Worm (Caenorhabditis elegans) whole organism, L4 larva: ENCODE results near the gene msp-76.

Source experiments
- F37D6.2 ChIP-seq: sonication (generic microtip); optimal IDR thresholded peaks from 2 replicates; lab custom pipeline; 2016; ENCODE audit warnings: mild to moderate bottlenecking, missing genetic modification characterization, missing compliant biosample characterization
- F49E8.2 ChIP-seq: sonication (generic microtip); optimal IDR thresholded peaks from 2 replicates; lab custom pipeline; 2016; ENCODE audit warnings: missing compliant biosample characterization, mild to moderate bottlenecking, missing genetic modification characterization, borderline replicate concordance
- R02D3.7 ChIP-seq: fragments of 150-350 bp; sonication (generic microtip); optimal IDR thresholded peaks from 3 replicates; lab custom pipeline; 2014; ENCODE audit warnings: missing biosample characterization, missing genetic modification characterization
- T20F7.1 ChIP-seq: fragments of 200-800 bp; sonication (Bioruptor generic); optimal IDR thresholded peaks from 2 replicates; lab custom pipeline; 2018; ENCODE audit warnings: mild to moderate bottlenecking, missing genetic modification characterization, missing compliant biosample characterization
- T26A8.4 ChIP-seq: fragments of 200-800 bp; sonication (Bioruptor generic); IDR thresholded peaks from 2 replicates; pipeline ENCODE4 v1.3.6; 2022; ENCODE audit warnings: missing genetic modification characterization, missing compliant biosample characterization
- Y5F2A.4 ChIP-seq: fragments of 200-800 bp; sonication (Bioruptor generic); optimal IDR thresholded peaks from 2 replicates; lab custom pipeline; 2018; ENCODE audit warnings: mild to moderate bottlenecking, missing genetic modification characterization, missing compliant biosample characterization
- Y75B8A.6 ChIP-seq: fragments of 200-800 bp; sonication (Bioruptor generic); IDR thresholded peaks from 2 replicates; pipeline ENCODE4 v1.3.6; 2022; ENCODE audit warnings: missing genetic modification reagents, missing genetic modification characterization, missing compliant biosample characterization
- ZK546.5 ChIP-seq, 2 experiments: sonication (generic microtip); optimal IDR thresholded peaks; 2 replicates each; lab custom pipeline; 2017; ENCODE audit warnings: missing biosample characterization in 2 of 2, missing genetic modification characterization in 2 of 2
- aha-1 ChIP-seq: fragments of 150-350 bp; peaks from one replicate; lab custom pipeline; 2014; ENCODE audit warnings: missing biosample characterization, missing genetic modification characterization
- arid-1 ChIP-seq: fragments of 200-800 bp; sonication (Bioruptor generic); conservative IDR thresholded peaks from 2 replicates; pipeline ENCODE4 v1.3.6; 2022; ENCODE audit warnings: missing genetic modification reagents, missing genetic modification characterization, missing compliant biosample characterization
- ceh-32 ChIP-seq: sonication (generic microtip); optimal IDR thresholded peaks from 2 replicates; lab custom pipeline; 2016; ENCODE audit warnings: mild to moderate bottlenecking, missing genetic modification characterization, missing compliant biosample characterization; ENCODE audit not compliant: poor library complexity
- ceh-44 ChIP-seq: fragments of 200-800 bp; sonication (Bioruptor generic); IDR thresholded peaks from 2 replicates; pipeline ENCODE4 v1.3.6; 2022; ENCODE audit warnings: missing genetic modification reagents, missing genetic modification characterization, missing compliant biosample characterization
- ceh-82 ChIP-seq: sonication (generic microtip); optimal IDR thresholded peaks from 2 replicates; lab custom pipeline; 2017; ENCODE audit warnings: missing biosample characterization, missing genetic modification characterization
- ces-1 ChIP-seq: fragments of 150-350 bp; sonication (generic microtip); optimal IDR thresholded peaks from 4 replicates; lab custom pipeline; 2014; ENCODE audit warnings: missing biosample characterization, missing genetic modification reagents, missing genetic modification characterization
- ctbp-1 ChIP-seq: fragments of 200-800 bp; sonication (Bioruptor generic); IDR thresholded peaks from 2 replicates; pipeline ENCODE4 v1.3.6; 2022; ENCODE audit warnings: missing genetic modification reagents, missing genetic modification characterization, missing compliant biosample characterization
- daf-16 ChIP-seq, 3 experiments: sonication (generic microtip); optimal IDR thresholded peaks; 2 replicates each; lab custom pipeline; 2016 to 2017; ENCODE audit warnings: missing genetic modification characterization in 3 of 3, missing genetic modification reagents in 3 of 3, mild to moderate bottlenecking in 2 of 3, missing compliant biosample characterization in 2 of 3, missing biosample characterization in 1 of 3, moderate library complexity in 1 of 3
- dmd-6 ChIP-seq: fragments of 200-800 bp; sonication (Bioruptor generic); IDR thresholded peaks from 2 replicates; pipeline ENCODE4 v1.3.6; 2022; ENCODE audit warnings: missing genetic modification reagents, missing genetic modification characterization, missing compliant biosample characterization
- dve-1 ChIP-seq: sonication (generic microtip); optimal IDR thresholded peaks from 2 replicates; lab custom pipeline; 2017; ENCODE audit warnings: antibody characterized with exemption, mild to moderate bottlenecking, missing genetic modification characterization, missing compliant biosample characterization; ENCODE audit not compliant: insufficient read depth
- egl-27 ChIP-seq: sonication (generic microtip); optimal IDR thresholded peaks from 3 replicates; lab custom pipeline; 2017; ENCODE audit warnings: missing biosample characterization, missing genetic modification reagents, missing genetic modification characterization
- egl-43 ChIP-seq: fragments of 200-800 bp; sonication (Bioruptor generic); IDR thresholded peaks from 2 replicates; pipeline ENCODE4 v1.3.6; 2022; ENCODE audit warnings: missing genetic modification reagents, missing genetic modification characterization, missing compliant biosample characterization
- fkh-10 ChIP-seq: fragments of 150-350 bp; optimal IDR thresholded peaks from 2 replicates; lab custom pipeline; 2014; ENCODE audit warnings: missing biosample characterization, missing genetic modification reagents, missing genetic modification characterization
- gei-8 ChIP-seq: fragments of 200-800 bp; sonication (Bioruptor generic); optimal IDR thresholded peaks from 2 replicates; lab custom pipeline; 2018; ENCODE audit warnings: mild to moderate bottlenecking, missing genetic modification characterization, missing compliant biosample characterization
- hif-1 ChIP-seq, 2 experiments: sonication (generic microtip); optimal IDR thresholded peaks; 2 replicates each; lab custom pipeline; 2016 to 2017; ENCODE audit warnings: missing compliant biosample characterization in 2 of 2, missing genetic modification characterization in 2 of 2, missing genetic modification reagents in 2 of 2, missing genotype in 2 of 2, mild to moderate bottlenecking in 1 of 2
- hlh-11 ChIP-seq: fragments of 200-800 bp; sonication (Bioruptor generic); optimal IDR thresholded peaks from 2 replicates; lab custom pipeline; 2018; ENCODE audit warnings: mild to moderate bottlenecking, missing genetic modification characterization, missing compliant biosample characterization
- hlh-30 ChIP-seq: sonication (generic microtip); optimal IDR thresholded peaks from 2 replicates; lab custom pipeline; 2017; ENCODE audit warnings: antibody characterized with exemption, mild to moderate bottlenecking, missing genetic modification characterization, missing compliant biosample characterization; ENCODE audit not compliant: insufficient read depth
- jun-1 ChIP-seq: fragments of 150-350 bp; optimal IDR thresholded peaks from 2 replicates; lab custom pipeline; 2014; ENCODE audit warnings: missing biosample characterization, missing genetic modification reagents, missing genetic modification characterization
- lim-7 ChIP-seq: fragments of 200-800 bp; sonication (Bioruptor generic); IDR thresholded peaks from 2 replicates; pipeline ENCODE4 v1.3.6; 2022; ENCODE audit warnings: missing genetic modification characterization, missing compliant biosample characterization
- lin-29 ChIP-seq: fragments of 200-800 bp; sonication (Bioruptor generic); IDR thresholded peaks from 2 replicates; pipeline ENCODE4 v1.3.6; 2022; ENCODE audit warnings: missing genetic modification reagents, missing genetic modification characterization, missing compliant biosample characterization
- lin-38 ChIP-seq: fragments of 200-800 bp; sonication (Bioruptor generic); IDR thresholded peaks from 2 replicates; pipeline ENCODE4 v1.3.6; 2022; ENCODE audit warnings: missing genetic modification reagents, missing genetic modification characterization, missing compliant biosample characterization
- lin-39 ChIP-seq: fragments of 150-350 bp; optimal IDR thresholded peaks from 2 replicates; lab custom pipeline; 2014; ENCODE audit warnings: missing biosample characterization, missing genetic modification reagents, missing genetic modification characterization
- lsy-2 ChIP-seq, 2 experiments: fragments of 150-350 bp in 1 of 2; sonication (generic microtip) in 1 of 2; optimal IDR thresholded peaks; 2 replicates each; lab custom pipeline; 2014 to 2017; ENCODE audit warnings: missing biosample characterization in 2 of 2, missing genetic modification characterization in 2 of 2
- madf-9 ChIP-seq: fragments of 200-800 bp; sonication (Bioruptor generic); conservative IDR thresholded peaks from 2 replicates; pipeline ENCODE4 v1.3.6; 2022; ENCODE audit warnings: missing genetic modification reagents, missing genetic modification characterization, missing compliant biosample characterization
- mdt-29 ChIP-seq: fragments of 200-800 bp; sonication (Bioruptor generic); IDR thresholded peaks from 2 replicates; pipeline ENCODE4 v1.3.6; 2022; ENCODE audit warnings: missing genetic modification reagents, missing genetic modification characterization, missing compliant biosample characterization
- mes-2 ChIP-seq: sonication (generic microtip); optimal IDR thresholded peaks from 2 replicates; lab custom pipeline; 2016; ENCODE audit warnings: missing genotype, mild to moderate bottlenecking, missing genetic modification characterization, missing compliant biosample characterization; ENCODE audit not compliant: poor library complexity, severe bottlenecking
- mxl-2 ChIP-seq: fragments of 200-800 bp; sonication (Bioruptor generic); conservative IDR thresholded peaks from 2 replicates; pipeline ENCODE4 v1.3.6; 2022; ENCODE audit warnings: missing genetic modification reagents, missing genetic modification characterization, missing compliant biosample characterization
- mxl-3 ChIP-seq: fragments of 200-800 bp; sonication (Bioruptor generic); optimal IDR thresholded peaks from 2 replicates; lab custom pipeline; 2018; ENCODE audit warnings: mild to moderate bottlenecking, missing genetic modification characterization, missing compliant biosample characterization
- nhr-11 ChIP-seq: fragments of 150-350 bp; optimal IDR thresholded peaks from 2 replicates; lab custom pipeline; 2014; ENCODE audit warnings: missing biosample characterization, missing genetic modification characterization
- nhr-111 ChIP-seq: fragments of 200-800 bp; sonication (Bioruptor generic); optimal IDR thresholded peaks from 2 replicates; lab custom pipeline; 2018; ENCODE audit warnings: mild to moderate bottlenecking, missing genetic modification characterization, missing compliant biosample characterization
- nhr-41 ChIP-seq: fragments of 200-800 bp; sonication (Bioruptor generic); IDR thresholded peaks from 2 replicates; pipeline ENCODE4 v1.3.6; 2022; ENCODE audit warnings: missing genetic modification reagents, missing genetic modification characterization, missing compliant biosample characterization
- nhr-42 ChIP-seq: fragments of 200-800 bp; sonication (Bioruptor generic); IDR thresholded peaks from 2 replicates; pipeline ENCODE4 v1.3.6; 2022; ENCODE audit warnings: missing genetic modification characterization, missing compliant biosample characterization
- rbr-2 ChIP-seq: sonication (generic microtip); optimal IDR thresholded peaks from 2 replicates; lab custom pipeline; 2016; ENCODE audit warnings: missing genotype, missing genetic modification characterization, missing compliant biosample characterization
- sdz-12 ChIP-seq: fragments of 200-800 bp; sonication (Bioruptor generic); optimal IDR thresholded peaks from 2 replicates; lab custom pipeline; 2018; ENCODE audit warnings: mild to moderate bottlenecking, missing genetic modification characterization, missing compliant biosample characterization
- skn-1 ChIP-seq: fragments of 150-350 bp; optimal IDR thresholded peaks from 2 replicates; lab custom pipeline; 2014; ENCODE audit warnings: missing biosample characterization, missing genetic modification characterization
- snpc-4 ChIP-seq: fragments of 150-350 bp; optimal IDR thresholded peaks from 2 replicates; lab custom pipeline; 2014; ENCODE audit warnings: missing biosample characterization, missing genetic modification characterization
- spr-3 ChIP-seq: fragments of 200-800 bp; sonication (Bioruptor generic); optimal IDR thresholded peaks from 2 replicates; lab custom pipeline; 2018; ENCODE audit warnings: mild to moderate bottlenecking, missing genetic modification characterization, missing compliant biosample characterization
- tra-1 ChIP-seq: fragments of 200-800 bp; sonication (Bioruptor generic); IDR thresholded peaks from 2 replicates; pipeline ENCODE4 v1.3.6; 2022; ENCODE audit warnings: missing genetic modification reagents, missing genetic modification characterization, missing compliant biosample characterization
- unc-130 ChIP-seq: sonication (generic microtip); optimal IDR thresholded peaks from 2 replicates; lab custom pipeline; 2016; ENCODE audit warnings: missing genetic modification reagents, missing genetic modification characterization, missing compliant biosample characterization
- unc-39 ChIP-seq: sonication (generic microtip); optimal IDR thresholded peaks from 2 replicates; lab custom pipeline; 2017; ENCODE audit warnings: missing biosample characterization, missing genetic modification characterization
- vab-7 ChIP-seq: fragments of 200-800 bp; sonication (Bioruptor generic); IDR thresholded peaks from 2 replicates; pipeline ENCODE4 v1.3.6; 2022; ENCODE audit warnings: missing genetic modification reagents, missing genetic modification characterization, missing compliant biosample characterization
- zag-1 ChIP-seq: fragments of 150-350 bp; optimal IDR thresholded peaks from 2 replicates; lab custom pipeline; 2014; ENCODE audit warnings: missing biosample characterization, missing genetic modification characterization
- zip-11 ChIP-seq: fragments of 200-800 bp; sonication (Bioruptor generic); IDR thresholded peaks from 2 replicates; pipeline ENCODE4 v1.3.6; 2022; ENCODE audit warnings: missing genetic modification characterization, missing compliant biosample characterization

The msp-76 gene

DNA sequence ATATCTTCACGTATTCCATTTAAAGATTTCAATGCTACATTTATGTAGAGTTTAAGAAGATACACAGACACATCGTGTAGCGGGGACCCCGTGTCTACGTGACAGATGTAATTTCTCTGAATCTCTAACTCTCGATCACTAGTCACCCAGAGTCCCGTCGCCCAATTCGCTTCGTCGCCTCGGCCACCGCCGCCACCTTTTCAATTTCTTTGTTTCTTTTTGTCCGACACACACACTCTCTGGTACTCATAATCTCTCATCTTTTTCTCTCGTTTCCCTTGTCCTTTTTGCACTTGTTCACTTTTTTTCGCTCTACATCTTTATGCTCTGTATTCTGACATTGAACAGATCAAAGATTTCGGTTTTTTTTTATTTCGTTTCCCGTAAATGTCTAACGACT lies 29.6 kb downstream of the msp-76 start (continued):
- TF ChIP-seq vab-7 (GFP tag; lab: Robert Waterston, UW): no peak
- peak; percentile 65 for TF ChIP-seq rbr-2 (tag; lab: Kevin White, UChicago)
- no peak for TF ChIP-seq Y5F2A.4
- TF ChIP-seq spr-3 (GFP tag; lab: Kevin White, UChicago): no peak
- peak; percentile 90 for TF ChIP-seq hlh-11 (tag; lab: Kevin White, UChicago)
- no peak for TF ChIP-seq ceh-82 (tag; lab: Kevin White, UChicago)
- no peak for TF ChIP-seq zip-11
- 0 out of 2 replicates have a peak, but pooled peaks have one; percentile 14 for TF ChIP-seq lin-29 (GFP tag; lab: Robert Waterston, UW)
- no peak for TF ChIP-seq unc-130 (GFP tag; lab: Kevin White, UChicago)
- no peak for TF ChIP-seq daf-16 (GFP tag; optimal IDR thresholded peaks at IDR 0.05; lab: Kevin White, UChicago)
- peak; percentile 56 for TF ChIP-seq daf-16 (tag; optimal IDR thresholded peaks at IDR 0.05; lab: Kevin White, UChicago)
- TF ChIP-seq T20F7.1 (GFP tag; lab: Kevin White, UChicago): no peak
- TF ChIP-seq arid-1 (GFP tag; lab: Robert Waterston, UW): 0 out of 2 replicates have a peak, but pooled peaks have one; percentile 12
- no peak for TF ChIP-seq F37D6.2 (tag; lab: Kevin White, UChicago)
- peak; percentile 84 to 99 for TF ChIP-seq hif-1 (tag; optimal IDR thresholded peaks at IDR 0.05; lab: Kevin White, UChicago)
- TF ChIP-seq egl-43 (GFP tag; lab: Robert Waterston, UW): no peak
- TF ChIP-seq hlh-30 (tag; lab: Kevin White, UChicago): peak; percentile 62
- TF ChIP-seq mes-2 (tag; lab: Kevin White, UChicago): no peak
- no peak for TF ChIP-seq ceh-32 (tag; lab: Kevin White, UChicago)
- TF ChIP-seq ZK546.5 (tag; optimal IDR thresholded peaks at IDR 0.05; lab: Kevin White, UChicago): no peak
- TF ChIP-seq skn-1 (tag; lab: Kevin White, UChicago): no peak
- TF ChIP-seq F49E8.2 (tag; lab: Kevin White, UChicago): no peak
- no peak for TF ChIP-seq lim-7
- TF ChIP-seq gei-8 (GFP tag; lab: Kevin White, UChicago): no peak
- no peak for TF ChIP-seq lin-39 (tag; lab: Kevin White, UChicago)
- TF ChIP-seq nhr-111 (GFP tag; lab: Kevin White, UChicago): no peak
- no peak for TF ChIP-seq snpc-4 (tag; lab: Kevin White, UChicago)
- peak; percentile 57 for TF ChIP-seq nhr-11
- peak; percentile 37 for TF ChIP-seq madf-9 (GFP tag; lab: Robert Waterston, UW)
- TF ChIP-seq ces-1 (GFP tag; lab: Kevin White, UChicago): no peak
- TF ChIP-seq Y75B8A.6 (GFP tag; lab: Robert Waterston, UW): no peak
- no peak for TF ChIP-seq fkh-10 (GFP tag; lab: Kevin White, UChicago)
- TF ChIP-seq tra-1 (GFP tag; lab: Robert Waterston, UW): peak; percentile 78
- TF ChIP-seq ctbp-1 (GFP tag; lab: Robert Waterston, UW): peak; percentile 61
- TF ChIP-seq lin-38 (GFP tag; lab: Robert Waterston, UW): no peak
- TF ChIP-seq R02D3.7 (tag; lab: Kevin White, UChicago): no peak
- no peak for TF ChIP-seq mdt-29 (GFP tag; lab: Robert Waterston, UW)
- no peak for TF ChIP-seq T26A8.4 (GFP tag; lab: Robert Waterston, UW)
- TF ChIP-seq zag-1 (tag; lab: Kevin White, UChicago): no peak
- no peak for TF ChIP-seq egl-27 (tag; lab: Kevin White, UChicago)
- TF ChIP-seq jun-1 (tag; lab: Kevin White, UChicago): peak; percentile 18
- TF ChIP-seq nhr-42 (GFP tag; lab: Robert Waterston, UW): no peak
- TF ChIP-seq dmd-6 (GFP tag; lab: Robert Waterston, UW): peak; percentile 93
- peak; percentile 76 for TF ChIP-seq mxl-3 (GFP tag; lab: Kevin White, UChicago)
- no peak for TF ChIP-seq nhr-41 (GFP tag; lab: Robert Waterston, UW)
- TF ChIP-seq mxl-2 (GFP tag; lab: Robert Waterston, UW): no peak
- TF ChIP-seq unc-39 (tag; lab: Kevin White, UChicago): no peak
- TF ChIP-seq lsy-2 (tag; optimal IDR thresholded peaks at IDR 0.05; lab: Kevin White, UChicago): peak; percentile 70 to 79
- TF ChIP-seq dve-1 (tag; lab: Kevin White, UChicago): peak; percentile 87
- TF ChIP-seq ceh-44: no peak
- TF ChIP-seq sdz-12 (GFP tag; lab: Kevin White, UChicago): no peak
- TF ChIP-seq aha-1: peak; percentile 100
